Worm (Caenorhabditis elegans): Measurements from ENCODE around the gene F49E12.7.

- TF ChIP-seq B0310.2 (tag; optimal IDR thresholded peaks at IDR 0.05) (no peak), scrt-1 (GFP tag; IDR thresholded peaks at IDR 0.05) (no peak), pes-1 (GFP tag; IDR thresholded peaks at IDR 0.05) (no peak), ets-7 (tag; optimal IDR thresholded peaks at IDR 0.05) (no peak), hmg-4 (GFP tag; optimal IDR thresholded peaks at IDR 0.05) (peak; percentile 14), tbx-37 (GFP tag; conservative IDR thresholded peaks at IDR 0.05) (no peak), flt-1 (GFP tag; IDR thresholded peaks at IDR 0.05) (no peak), ama-1 (optimal IDR thresholded peaks at IDR 0.05) (no peak), tra-4 (tag; optimal IDR thresholded peaks at IDR 0.05) (no peak), F13C5.2 (tag; optimal IDR thresholded peaks at IDR 0.05) (no peak), hmbx-1 (tag; optimal IDR thresholded peaks at IDR 0.05) (no peak), hnd-1 (tag; optimal IDR thresholded peaks at IDR 0.05) (no peak), ceh-13 (GFP tag; optimal IDR thresholded peaks at IDR 0.05) (no peak), ceh-36 (tag; optimal IDR thresholded peaks at IDR 0.05) (no peak)
Measured at ce11 chrII:8358466-8358865, 37.5 kb downstream of the F49E12.7 start.

All from whole organism, early embryonic.